Worm (Caenorhabditis elegans) whole organism, young adult: ENCODE data around the gene swt-5.
A peak's percentile ranks its signal among the peaks of the same experiment; 100 is the strongest.

Source experiments
- D2030.7 ChIP-seq: fragments of 200-800 bp; sonication (Bioruptor generic); IDR thresholded peaks from 2 replicates; pipeline ENCODE4 v1.3.6; 2022; ENCODE audit warnings: missing genetic modification reagents, missing genetic modification characterization, missing compliant biosample characterization
- F22D6.2 ChIP-seq: sonication (generic microtip); optimal IDR thresholded peaks from 2 replicates; lab custom pipeline; 2016; ENCODE audit warnings: mild to moderate bottlenecking, missing genetic modification characterization, missing compliant biosample characterization
- F33H1.4 ChIP-seq: fragments of 200-800 bp; sonication (Bioruptor generic); IDR thresholded peaks from 2 replicates; pipeline ENCODE4 v1.3.6; 2022; ENCODE audit warnings: missing genetic modification reagents, missing genetic modification characterization, missing compliant biosample characterization
- F37B4.10 ChIP-seq: fragments of 200-800 bp; sonication (Bioruptor generic); IDR thresholded peaks from 2 replicates; pipeline ENCODE4 v1.3.6; 2022; ENCODE audit warnings: missing genetic modification characterization, missing compliant biosample characterization
- F39B2.1 ChIP-seq: fragments of 200-800 bp; sonication (Bioruptor generic); IDR thresholded peaks from 2 replicates; pipeline ENCODE4 v1.3.6; 2022; ENCODE audit warnings: missing genetic modification reagents, missing genetic modification characterization, missing compliant biosample characterization
- T26A5.8 ChIP-seq: sonication (generic microtip); optimal IDR thresholded peaks from 2 replicates; lab custom pipeline; 2016; ENCODE audit warnings: missing genetic modification characterization, missing compliant biosample characterization
- Y95B8A.8 ChIP-seq: fragments of 200-800 bp; sonication (Bioruptor generic); IDR thresholded peaks from 2 replicates; pipeline ENCODE4 v1.3.6; 2022; ENCODE audit warnings: missing genetic modification reagents, missing genetic modification characterization, missing compliant biosample characterization
- ZK185.1 ChIP-seq: sonication (generic microtip); optimal IDR thresholded peaks from 2 replicates; lab custom pipeline; 2016; ENCODE audit warnings: mild to moderate bottlenecking, missing genetic modification characterization, missing compliant biosample characterization; ENCODE audit not compliant: poor library complexity, severe bottlenecking
- athp-1 ChIP-seq: sonication (generic microtip); optimal IDR thresholded peaks from 2 replicates; lab custom pipeline; 2017; ENCODE audit warnings: mild to moderate bottlenecking, missing genetic modification characterization, missing compliant biosample characterization
- attf-3 ChIP-seq: fragments of 200-800 bp; sonication (Bioruptor generic); conservative IDR thresholded peaks from 2 replicates; pipeline ENCODE4 v1.3.6; 2022; ENCODE audit warnings: missing genetic modification reagents, missing genetic modification characterization, missing compliant biosample characterization
- attf-5 ChIP-seq: fragments of 200-800 bp; sonication (Bioruptor generic); optimal IDR thresholded peaks from 2 replicates; lab custom pipeline; 2018; ENCODE audit warnings: mild to moderate bottlenecking, missing genetic modification characterization, missing compliant biosample characterization
- bed-2 ChIP-seq: fragments of 200-800 bp; sonication (Bioruptor generic); IDR thresholded peaks from 2 replicates; pipeline ENCODE4 v1.3.6; 2022; ENCODE audit warnings: missing genetic modification reagents, missing genetic modification characterization, missing compliant biosample characterization
- cebp-2 ChIP-seq: fragments of 200-800 bp; sonication (Bioruptor generic); IDR thresholded peaks from 2 replicates; pipeline ENCODE4 v1.3.6; 2022; ENCODE audit warnings: missing genetic modification characterization, missing compliant biosample characterization
- dpff-1 ChIP-seq: sonication (generic microtip); optimal IDR thresholded peaks from 2 replicates; lab custom pipeline; 2017; ENCODE audit warnings: mild to moderate bottlenecking, missing genetic modification characterization, missing compliant biosample characterization
- fkh-3 ChIP-seq: sonication (generic microtip); optimal IDR thresholded peaks from 2 replicates; lab custom pipeline; 2016; ENCODE audit warnings: mild to moderate bottlenecking, missing genetic modification characterization, missing compliant biosample characterization
- gei-17 ChIP-seq: fragments of 200-800 bp; sonication (Bioruptor generic); optimal IDR thresholded peaks from 2 replicates; lab custom pipeline; 2018; ENCODE audit warnings: mild to moderate bottlenecking, missing genetic modification characterization, missing compliant biosample characterization
- hrde-1 ChIP-seq: sonication (generic microtip); optimal IDR thresholded peaks from 2 replicates; lab custom pipeline; 2016; ENCODE audit warnings: missing genetic modification characterization, mild to moderate bottlenecking, missing compliant biosample characterization, moderate library complexity, missing genotype, missing genetic modification reagents, borderline replicate concordance
- let-526 ChIP-seq: fragments of 200-800 bp; sonication (Bioruptor generic); IDR thresholded peaks from 2 replicates; pipeline ENCODE4 v1.3.6; 2022; ENCODE audit warnings: missing genetic modification reagents, missing genetic modification characterization, missing compliant biosample characterization
- let-607 ChIP-seq, 2 experiments: fragments of 200-800 bp in 1 of 2; sonication (Bioruptor generic) in 1 of 2; sonication (generic microtip) in 1 of 2; optimal IDR thresholded peaks; 2 replicates each; lab custom pipeline; 2016 to 2018; ENCODE audit warnings: mild to moderate bottlenecking in 2 of 2, missing compliant biosample characterization in 2 of 2, missing genetic modification characterization in 2 of 2, moderate library complexity in 2 of 2, missing genotype in 1 of 2
- lin-26 ChIP-seq: fragments of 200-800 bp; sonication (Bioruptor generic); IDR thresholded peaks from 2 replicates; pipeline ENCODE4 v1.3.6; 2022; ENCODE audit warnings: missing genetic modification reagents, missing genetic modification characterization, missing compliant biosample characterization
- lin-35 ChIP-seq, 3 experiments: fragments of 150-350 bp in 2 of 3; sonication (generic microtip) in 1 of 3; optimal IDR thresholded peaks; 2 replicates each; lab custom pipeline; 2014 to 2018; ENCODE audit warnings: missing biosample characterization in 3 of 3, missing genetic modification characterization in 3 of 3, missing genetic modification reagents in 3 of 3
- lir-1 ChIP-seq: fragments of 200-800 bp; sonication (Bioruptor generic); conservative IDR thresholded peaks from 2 replicates; pipeline ENCODE4 v1.3.6; 2022; ENCODE audit warnings: missing genetic modification reagents, missing genetic modification characterization, missing compliant biosample characterization
- lsl-1 ChIP-seq: fragments of 200-800 bp; sonication (Bioruptor generic); optimal IDR thresholded peaks from 2 replicates; lab custom pipeline; 2018; ENCODE audit warnings: mild to moderate bottlenecking, missing genetic modification characterization, moderate library complexity, missing compliant biosample characterization
- mel-28 ChIP-seq: sonication (generic microtip); optimal IDR thresholded peaks from 2 replicates; lab custom pipeline; 2016; ENCODE audit warnings: borderline replicate concordance, mild to moderate bottlenecking, missing genetic modification characterization, missing compliant biosample characterization
- nfyb-1 ChIP-seq: fragments of 200-800 bp; sonication (Bioruptor generic); IDR thresholded peaks from 2 replicates; pipeline ENCODE4 v1.3.6; 2022; ENCODE audit warnings: missing genetic modification reagents, missing genetic modification characterization, missing compliant biosample characterization
- nhr-80 ChIP-seq: sonication (generic microtip); optimal IDR thresholded peaks from 2 replicates; lab custom pipeline; 2016; ENCODE audit warnings: missing genetic modification characterization, missing compliant biosample characterization
- nhr-90 ChIP-seq: sonication (generic microtip); optimal IDR thresholded peaks from 2 replicates; lab custom pipeline; 2016; ENCODE audit warnings: missing genotype, mild to moderate bottlenecking, missing genetic modification characterization, missing compliant biosample characterization
- pbrm-1 ChIP-seq: fragments of 200-800 bp; sonication (Bioruptor generic); IDR thresholded peaks from 2 replicates; pipeline ENCODE4 v1.3.6; 2022; ENCODE audit warnings: missing genetic modification reagents, missing genetic modification characterization, missing compliant biosample characterization
- rec-8 ChIP-seq, 2 experiments: sonication (generic microtip); optimal IDR thresholded peaks; 2 replicates each; lab custom pipeline; 2016; ENCODE audit warnings: mild to moderate bottlenecking in 2 of 2, missing genetic modification characterization in 2 of 2, missing genetic modification reagents in 2 of 2, missing genotype in 2 of 2, missing biosample characterization in 1 of 2, missing compliant biosample characterization in 1 of 2, moderate library complexity in 1 of 2
- snpc-3.4 ChIP-seq: sonication (generic microtip); optimal IDR thresholded peaks from 2 replicates; lab custom pipeline; 2017; ENCODE audit warnings: missing genetic modification characterization, mild to moderate bottlenecking, missing compliant biosample characterization, antibody characterized with exemption, moderate library complexity, missing genotype, missing genetic modification reagents
- snpc-4 ChIP-seq, 5 experiments: fragments of 150-350 bp in 1 of 5; sonication (generic microtip) in 4 of 5; optimal IDR thresholded peaks; 2 replicates each; lab custom pipeline; 2014 to 2018; ENCODE audit warnings: missing genetic modification characterization in 5 of 5, missing biosample characterization in 3 of 5, antibody characterized with exemption in 2 of 5, mild to moderate bottlenecking in 2 of 5, missing compliant biosample characterization in 2 of 5, missing genotype in 2 of 5, moderate library complexity in 2 of 5, missing genetic modification reagents in 1 of 5
- tbp1 ChIP-seq: fragments of 200-800 bp; sonication (Bioruptor generic); optimal IDR thresholded peaks from 2 replicates; lab custom pipeline; 2018; ENCODE audit warnings: mild to moderate bottlenecking, missing genetic modification characterization, missing compliant biosample characterization
- ztf-25 ChIP-seq: fragments of 200-800 bp; sonication (Bioruptor generic); IDR thresholded peaks from 2 replicates; pipeline ENCODE4 v1.3.6; 2022; ENCODE audit warnings: missing genetic modification reagents, missing genetic modification characterization, missing compliant biosample characterization

Gene swt-5

ce11 chrV:9503152-9503817, 2.1 kb downstream of the swt-5 start (continued):
- TF ChIP-seq D2030.7 (GFP tag; lab: Robert Waterston, UW) (peak; percentile 42), nfyb-1 (GFP tag; lab: Robert Waterston, UW) (peak; percentile 89), attf-3 (GFP tag; lab: Robert Waterston, UW) (no peak), snpc-3.4 (peak; percentile 73), tbp1 (GFP tag; lab: Kevin White, UChicago) (peak; percentile 96), gei-17 (GFP tag; lab: Kevin White, UChicago) (peak; percentile 24), athp-1 (tag; lab: Kevin White, UChicago) (peak; percentile 27), pbrm-1 (GFP tag; lab: Robert Waterston, UW) (peak; percentile 44; the same call in 1 of the 2 replicates), dpff-1 (tag; lab: Kevin White, UChicago) (no peak), hrde-1 (tag; lab: Kevin White, UChicago) (peak; percentile 13), snpc-4 (GFP tag; optimal IDR thresholded peaks at IDR 0.05; lab: Kevin White, UChicago) (peak; percentile 82), snpc-4 (tag; optimal IDR thresholded peaks at IDR 0.05; lab: Kevin White, UChicago) (peak; percentile 89 to 95 (median 92)), bed-2 (GFP tag; lab: Robert Waterston, UW) (no peak), ztf-25 (GFP tag; lab: Robert Waterston, UW) (0 out of 2 replicates have a peak, but pooled peaks have one; percentile 22), lsl-1 (GFP tag; lab: Kevin White, UChicago) (peak; percentile 16), ZK185.1 (tag; lab: Kevin White, UChicago) (peak; percentile 81), lin-26 (peak; percentile 87), rec-8 (tag; optimal IDR thresholded peaks at IDR 0.05; lab: Kevin White, UChicago) (peak; percentile 22 to 82), Y95B8A.8 (GFP tag; lab: Robert Waterston, UW) (no peak), cebp-2 (GFP tag; lab: Robert Waterston, UW) (peak; percentile 83; the same call in 1 of the 2 replicates), lin-35 (GFP tag; optimal IDR thresholded peaks at IDR 0.05; lab: Kevin White, UChicago) (peak in 1 of 3 experiments; percentile 53), mel-28 (tag; lab: Kevin White, UChicago) (no peak), let-526 (GFP tag; lab: Robert Waterston, UW) (peak; percentile 74; the same call in 1 of the 2 replicates), lir-1 (GFP tag; lab: Robert Waterston, UW) (peak; percentile 70), nhr-90 (tag; lab: Kevin White, UChicago) (peak; percentile 58)

- TF ChIP-seq fkh-3 (tag; lab: Kevin White, UChicago) = no peak
- TF ChIP-seq F22D6.2 (tag; lab: Kevin White, UChicago) = no peak
- TF ChIP-seq attf-5 = no peak
- no peak for TF ChIP-seq lsl-1 (GFP tag; lab: Kevin White, UChicago)
- TF ChIP-seq F33H1.4 (GFP tag; lab: Robert Waterston, UW) = no peak
- no peak for TF ChIP-seq pbrm-1 (GFP tag; lab: Robert Waterston, UW)
- TF ChIP-seq F39B2.1 (GFP tag; lab: Robert Waterston, UW) = no peak
- TF ChIP-seq F37B4.10 (GFP tag; lab: Robert Waterston, UW) = no peak
Measured at ce11 chrV:9504474-9504960, 3.3 kb downstream of the swt-5 start, which contains the start of gene haao-1. Gene haao-1 (plus strand): TSS chrV:9504910.

ce11 chrV:9506931-9507330, 5.7 kb downstream of the swt-5 start:
- peak; percentile 40 to 83 for TF ChIP-seq let-607 (tag; optimal IDR thresholded peaks at IDR 0.05; lab: Kevin White, UChicago)
- peak; percentile 73 for TF ChIP-seq nhr-80 (tag; lab: Kevin White, UChicago)
- TF ChIP-seq T26A5.8 (tag; lab: Kevin White, UChicago) = no peak
